Worm (Caenorhabditis elegans) whole organism, L2 larva: Measurements from ENCODE around the gene F54F7.2.

Source experiments
- C34F6.9 ChIP-seq: fragments of 150-350 bp; optimal IDR thresholded peaks from 2 replicates; lab custom pipeline; 2014; ENCODE audit warnings: missing biosample characterization, missing genetic modification characterization
- R02D3.7 ChIP-seq: fragments of 150-350 bp; optimal IDR thresholded peaks from 2 replicates; lab custom pipeline; 2014; ENCODE audit warnings: missing biosample characterization, missing genetic modification characterization
- ZK546.5 ChIP-seq: sonication (generic microtip); optimal IDR thresholded peaks from 2 replicates; lab custom pipeline; 2017; ENCODE audit warnings: missing biosample characterization, missing genetic modification characterization
- alr-1 ChIP-seq: fragments of 150-350 bp; optimal IDR thresholded peaks from 2 replicates; lab custom pipeline; 2014; ENCODE audit warnings: missing biosample characterization, missing genetic modification characterization
- blmp-1 ChIP-seq: sonication (generic microtip); optimal IDR thresholded peaks from 2 replicates; lab custom pipeline; 2017; ENCODE audit warnings: missing genetic modification characterization, mild to moderate bottlenecking, missing compliant biosample characterization, antibody characterized with exemption, moderate library complexity; ENCODE audit not compliant: insufficient read depth
- ceh-16 ChIP-seq: fragments of 150-350 bp; optimal IDR thresholded peaks from 2 replicates; lab custom pipeline; 2014; ENCODE audit warnings: missing biosample characterization, missing genetic modification characterization
- ceh-82 ChIP-seq: fragments of 150-350 bp; optimal IDR thresholded peaks from 2 replicates; lab custom pipeline; 2014; ENCODE audit warnings: missing biosample characterization, missing genetic modification characterization
- dmd-4 ChIP-seq: sonication (generic microtip); optimal IDR thresholded peaks from 2 replicates; lab custom pipeline; 2017; ENCODE audit warnings: missing biosample characterization, missing genetic modification characterization
- elt-1 ChIP-seq: fragments of 150-350 bp; optimal IDR thresholded peaks from 2 replicates; lab custom pipeline; 2014; ENCODE audit warnings: missing biosample characterization, missing genetic modification characterization
- elt-3 ChIP-seq: sonication (generic microtip); optimal IDR thresholded peaks from 2 replicates; lab custom pipeline; 2017; ENCODE audit warnings: missing biosample characterization, missing genetic modification characterization
- fos-1 ChIP-seq: fragments of 150-350 bp; optimal IDR thresholded peaks from 2 replicates; lab custom pipeline; 2014; ENCODE audit warnings: missing biosample characterization, missing genetic modification characterization
- lin-11 ChIP-seq: fragments of 150-350 bp; sonication (generic microtip); optimal IDR thresholded peaks from 2 replicates; lab custom pipeline; 2014; ENCODE audit warnings: missing biosample characterization, missing genetic modification characterization, inconsistent platforms, mixed read lengths
- lin-13 ChIP-seq: fragments of 150-350 bp; optimal IDR thresholded peaks from 2 replicates; lab custom pipeline; 2014; ENCODE audit warnings: missing biosample characterization, missing genetic modification reagents, missing genetic modification characterization
- lsy-2 ChIP-seq, 2 experiments: fragments of 150-350 bp in 1 of 2; sonication (generic microtip) in 1 of 2; optimal IDR thresholded peaks; 2 replicates each; lab custom pipeline; 2014 to 2017; ENCODE audit warnings: missing biosample characterization in 2 of 2, missing genetic modification characterization in 2 of 2
- mab-5 ChIP-seq: fragments of 150-350 bp; optimal IDR thresholded peaks from 2 replicates; lab custom pipeline; 2014; ENCODE audit warnings: missing biosample characterization, missing genetic modification characterization
- mbf-1 ChIP-seq: sonication (generic microtip); optimal IDR thresholded peaks from 2 replicates; lab custom pipeline; 2017; ENCODE audit warnings: missing biosample characterization, missing genetic modification characterization
- nhr-12 ChIP-seq: fragments of 150-350 bp; optimal IDR thresholded peaks from 2 replicates; lab custom pipeline; 2014; ENCODE audit warnings: missing biosample characterization, missing genetic modification characterization
- nhr-129 ChIP-seq: fragments of 150-350 bp; optimal IDR thresholded peaks from 2 replicates; lab custom pipeline; 2014; ENCODE audit warnings: missing biosample characterization, missing genetic modification characterization
- nhr-25 ChIP-seq: fragments of 150-350 bp; sonication (generic microtip); optimal IDR thresholded peaks from 3 replicates; lab custom pipeline; 2014; ENCODE audit warnings: missing biosample characterization, missing genetic modification characterization
- nhr-77 ChIP-seq: fragments of 150-350 bp; optimal IDR thresholded peaks from 2 replicates; lab custom pipeline; 2014; ENCODE audit warnings: missing biosample characterization, missing genetic modification characterization
- peb-1 ChIP-seq: fragments of 150-350 bp; optimal IDR thresholded peaks from 2 replicates; lab custom pipeline; 2014; ENCODE audit warnings: missing biosample characterization, missing genetic modification characterization
- sem-4 ChIP-seq: fragments of 150-350 bp; optimal IDR thresholded peaks from 2 replicates; lab custom pipeline; 2014; ENCODE audit warnings: missing biosample characterization, missing genetic modification reagents, missing genetic modification characterization
- skn-1 ChIP-seq: sonication (generic microtip); optimal IDR thresholded peaks from 2 replicates; lab custom pipeline; 2017; ENCODE audit warnings: missing biosample characterization, missing genetic modification characterization
- sma-3 ChIP-seq: sonication (generic microtip); optimal IDR thresholded peaks from 2 replicates; lab custom pipeline; 2016; ENCODE audit warnings: missing genetic modification reagents, missing genetic modification characterization, missing compliant biosample characterization
- snpc-4 ChIP-seq: fragments of 150-350 bp; optimal IDR thresholded peaks from 2 replicates; lab custom pipeline; 2014; ENCODE audit warnings: missing biosample characterization, missing genetic modification characterization
- unc-39 ChIP-seq: fragments of 150-350 bp; optimal IDR thresholded peaks from 2 replicates; lab custom pipeline; 2014; ENCODE audit warnings: missing biosample characterization, missing genetic modification characterization
- unc-55 ChIP-seq: fragments of 150-350 bp; sonication (generic microtip); optimal IDR thresholded peaks from 3 replicates; lab custom pipeline; 2014; ENCODE audit warnings: missing biosample characterization, missing genetic modification reagents, missing genetic modification characterization
- unc-62 ChIP-seq: fragments of 150-350 bp; optimal IDR thresholded peaks from 2 replicates; lab custom pipeline; 2014; ENCODE audit warnings: missing biosample characterization, missing genetic modification reagents, missing genetic modification characterization
- ztf-1 ChIP-seq: fragments of 200-800 bp; sonication (Bioruptor generic); conservative IDR thresholded peaks from 2 replicates; pipeline ENCODE4 v1.3.6; 2022; ENCODE audit warnings: missing genetic modification characterization, missing compliant biosample characterization
- ztf-11 ChIP-seq: sonication (generic microtip); optimal IDR thresholded peaks from 2 replicates; lab custom pipeline; 2017; ENCODE audit warnings: missing biosample characterization, missing genetic modification characterization
- ztf-4 ChIP-seq: fragments of 150-350 bp; optimal IDR thresholded peaks from 2 replicates; lab custom pipeline; 2014; ENCODE audit warnings: missing biosample characterization, missing genetic modification characterization

The F54F7.2 gene

ce11 chrX:11875260-11875659, 31.8 kb downstream of the F54F7.2 start, which contains the start of gene Y62H9A.1:
Y62H9A.1 (plus strand) TSS chrX:11875541.
- no peak for TF ChIP-seq unc-39
- no peak for TF ChIP-seq ztf-4 (tag; lab: Kevin White, UChicago)
- TF ChIP-seq mbf-1 (tag; lab: Kevin White, UChicago) = no peak
- TF ChIP-seq unc-62 (GFP tag; lab: Kevin White, UChicago) = no peak
- TF ChIP-seq C34F6.9 (tag; lab: Kevin White, UChicago) = no peak
- TF ChIP-seq snpc-4 (tag; lab: Kevin White, UChicago) = no peak
- TF ChIP-seq nhr-129 (tag; lab: Kevin White, UChicago) = no peak
- no peak for TF ChIP-seq ztf-11 (tag; lab: Kevin White, UChicago)
- no peak for TF ChIP-seq sem-4 (tag; lab: Kevin White, UChicago)
- TF ChIP-seq alr-1 (tag; lab: Kevin White, UChicago) = no peak
- TF ChIP-seq elt-3 (tag; lab: Kevin White, UChicago) = no peak

- TF ChIP-seq nhr-129 (tag; lab: Kevin White, UChicago) (no peak), R02D3.7 (tag; lab: Kevin White, UChicago) (no peak), blmp-1 (tag; lab: Kevin White, UChicago) (no peak), ztf-4 (tag; lab: Kevin White, UChicago) (no peak), sem-4 (tag; lab: Kevin White, UChicago) (no peak), unc-55 (GFP tag; lab: Kevin White, UChicago) (no peak), elt-3 (tag; lab: Kevin White, UChicago) (no peak), lin-11 (tag; lab: Kevin White, UChicago) (no peak), dmd-4 (no peak)
Measured at ce11 chrX:11878109-11878508, 34.6 kb downstream of the F54F7.2 start, which contains the start of gene Y62H9A.2. Y62H9A.2 (minus strand) TSS chrX:11878209.

ce11 chrX:11879871-11880270, 36.4 kb downstream of the F54F7.2 start, which contains the start of the genes Y62H9A.3 and Y62H9A.4:
Y62H9A.3 (minus strand) TSS chrX:11879971.
Y62H9A.4 (plus strand) TSS chrX:11880126.
- TF ChIP-seq lsy-2 (tag; optimal IDR thresholded peaks at IDR 0.05; lab: Kevin White, UChicago) = no peak
- TF ChIP-seq unc-39 = no peak
- no peak for TF ChIP-seq nhr-12 (tag; lab: Kevin White, UChicago)
- no peak for TF ChIP-seq sma-3
- no peak for TF ChIP-seq blmp-1 (tag; lab: Kevin White, UChicago)
- TF ChIP-seq fos-1 = no peak
- no peak for TF ChIP-seq ceh-82

ce11 chrX:11882800-11883199, 39.3 kb downstream of the F54F7.2 start, which contains the start of the genes Y62H9A.5 and ule-5:
Y62H9A.5 (minus strand) TSS chrX:11882900.
ule-5 (plus strand) TSS chrX:11883127.
- TF ChIP-seq peb-1 (tag; lab: Kevin White, UChicago) (no peak), ZK546.5 (tag; lab: Kevin White, UChicago) (no peak), fos-1 (no peak), skn-1 (tag; lab: Kevin White, UChicago) (no peak), elt-1 (tag; lab: Kevin White, UChicago) (no peak), sem-4 (tag; lab: Kevin White, UChicago) (no peak), ceh-16 (tag; lab: Kevin White, UChicago) (no peak), elt-3 (tag; lab: Kevin White, UChicago) (no peak), lsy-2 (tag; optimal IDR thresholded peaks at IDR 0.05; lab: Kevin White, UChicago) (no peak), R02D3.7 (tag; lab: Kevin White, UChicago) (no peak), lin-13 (GFP tag; lab: Kevin White, UChicago) (no peak), nhr-25 (tag; lab: Kevin White, UChicago) (no peak), unc-62 (GFP tag; lab: Kevin White, UChicago) (no peak), mbf-1 (tag; lab: Kevin White, UChicago) (no peak), C34F6.9 (tag; lab: Kevin White, UChicago) (no peak), nhr-77 (tag; lab: Kevin White, UChicago) (no peak), lin-11 (tag; lab: Kevin White, UChicago) (no peak), alr-1 (tag; lab: Kevin White, UChicago) (no peak), ztf-1 (GFP tag; lab: Robert Waterston, UW) (no peak)

ce11 chrX:11885577-11885976, 42.1 kb downstream of the F54F7.2 start, which contains the start of gene Y62H9A.7:
Y62H9A.7 (minus strand) TSS chrX:11885677.
- TF ChIP-seq sma-3 (no peak), mab-5 (tag; lab: Kevin White, UChicago) (no peak), peb-1 (tag; lab: Kevin White, UChicago) (no peak), ceh-16 (tag; lab: Kevin White, UChicago) (no peak), elt-1 (tag; lab: Kevin White, UChicago) (no peak)
